Worm (Caenorhabditis elegans): ENCODE results near the gene W03F9.9.

The W03F9.9 gene

ce11 chrV:138592-138991 is at the start of gene W03F9.9:
W03F9.9 (plus strand) TSS chrV:138892.
- TF ChIP-seq pha-2 (tag; optimal IDR thresholded peaks at IDR 0.05) = no peak
- TF ChIP-seq unc-3 (GFP tag; conservative IDR thresholded peaks at IDR 0.05) = no peak
- TF ChIP-seq unc-3 (tag; optimal IDR thresholded peaks at IDR 0.05) = no peak
- TF ChIP-seq nhr-232 (tag; optimal IDR thresholded peaks at IDR 0.05) = no peak
- TF ChIP-seq lim-6 (tag; optimal IDR thresholded peaks at IDR 0.05) = no peak
- no peak for TF ChIP-seq che-1 (tag; optimal IDR thresholded peaks at IDR 0.05)
- TF ChIP-seq syd-9 (tag; optimal IDR thresholded peaks at IDR 0.05) = no peak
- TF ChIP-seq tbx-2 (tag; optimal IDR thresholded peaks at IDR 0.05) = no peak
- TF ChIP-seq hlh-15 (tag; optimal IDR thresholded peaks at IDR 0.05) = no peak
- no peak for TF ChIP-seq unc-55 (GFP tag; optimal IDR thresholded peaks at IDR 0.05)
- no peak for TF ChIP-seq ets-4 (tag; optimal IDR thresholded peaks at IDR 0.05)

ce11 chrV:102165-102564 is 36.5 kb upstream of the W03F9.9 start:
- no peak for TF ChIP-seq fax-1 (tag; optimal IDR thresholded peaks at IDR 0.05)
- no peak for TF ChIP-seq ama-1 (optimal IDR thresholded peaks at IDR 0.05)
- no peak for TF ChIP-seq pqm-1 (tag; optimal IDR thresholded peaks at IDR 0.05)
- TF ChIP-seq ceh-30 (tag; optimal IDR thresholded peaks at IDR 0.05) = no peak
- TF ChIP-seq K02D7.2 (tag; optimal IDR thresholded peaks at IDR 0.05) = no peak
- TF ChIP-seq ceh-45 (GFP tag; IDR thresholded peaks at IDR 0.05) = no peak
- TF ChIP-seq ceh-22 (tag; optimal IDR thresholded peaks at IDR 0.05) = no peak

ce11 chrV:103043-103702 is 35.5 kb upstream of the W03F9.9 start:
- TF ChIP-seq K09A11.1 (tag; optimal IDR thresholded peaks at IDR 0.05; ENCODE audit: insufficient read depth) (no peak), mec-3 (tag; optimal IDR thresholded peaks at IDR 0.05; ENCODE audit: borderline replicate concordance) (no peak), hlh-8 (tag; optimal IDR thresholded peaks at IDR 0.05) (no peak), pax-1 (tag; optimal IDR thresholded peaks at IDR 0.05) (no peak), unc-3 (GFP tag; conservative IDR thresholded peaks at IDR 0.05) (no peak), unc-3 (tag; optimal IDR thresholded peaks at IDR 0.05) (no peak), eyg-1 (tag; optimal IDR thresholded peaks at IDR 0.05) (no peak), ceh-2 (tag; optimal IDR thresholded peaks at IDR 0.05) (no peak), F13H6.1 (tag; optimal IDR thresholded peaks at IDR 0.05) (no peak), fkh-10 (GFP tag; optimal IDR thresholded peaks at IDR 0.05) (no peak), unc-86 (tag; optimal IDR thresholded peaks at IDR 0.05) (no peak), che-1 (tag; optimal IDR thresholded peaks at IDR 0.05) (no peak), madf-2 (tag; optimal IDR thresholded peaks at IDR 0.05) (no peak), odd-2 (tag; optimal IDR thresholded peaks at IDR 0.05) (no peak), ceh-45 (GFP tag; IDR thresholded peaks at IDR 0.05) (no peak), syd-9 (tag; optimal IDR thresholded peaks at IDR 0.05) (no peak), ttx-3 (tag; optimal IDR thresholded peaks at IDR 0.05) (no peak), pat-9 (tag; optimal IDR thresholded peaks at IDR 0.05) (no peak), hlh-15 (tag; optimal IDR thresholded peaks at IDR 0.05) (no peak), npax-4 (tag; optimal IDR thresholded peaks at IDR 0.05) (no peak), ahr-1 (tag; optimal IDR thresholded peaks at IDR 0.05) (no peak)

ce11 chrV:103977-104376 is 34.7 kb upstream of the W03F9.9 start, which contains the start of gene rps-27:
rps-27 (minus strand) TSS chrV:104077.
- no peak for TF ChIP-seq syd-9 (tag; optimal IDR thresholded peaks at IDR 0.05)
- no peak for TF ChIP-seq hlh-8 (tag; optimal IDR thresholded peaks at IDR 0.05)
- TF ChIP-seq ceh-34 (tag; optimal IDR thresholded peaks at IDR 0.05) = no peak
- no peak for TF ChIP-seq ahr-1 (tag; optimal IDR thresholded peaks at IDR 0.05)
- TF ChIP-seq ceh-30 (tag; optimal IDR thresholded peaks at IDR 0.05) = no peak
- TF ChIP-seq rnt-1 (tag; optimal IDR thresholded peaks at IDR 0.05) = no peak
- no peak for TF ChIP-seq npax-4 (tag; optimal IDR thresholded peaks at IDR 0.05)
- no peak for TF ChIP-seq ceh-19 (GFP tag; optimal IDR thresholded peaks at IDR 0.05)
- TF ChIP-seq fkh-6 (tag; optimal IDR thresholded peaks at IDR 0.05) = no peak
- TF ChIP-seq ama-1 (optimal IDR thresholded peaks at IDR 0.05) = no peak
- TF ChIP-seq ceh-2 (tag; optimal IDR thresholded peaks at IDR 0.05) = no peak
- no peak for TF ChIP-seq tbx-2 (tag; optimal IDR thresholded peaks at IDR 0.05)

Data from whole organism, late embryonic.